ENCODE assay signal across 1 fruit fly cellular context in the genomic region with DNA sequence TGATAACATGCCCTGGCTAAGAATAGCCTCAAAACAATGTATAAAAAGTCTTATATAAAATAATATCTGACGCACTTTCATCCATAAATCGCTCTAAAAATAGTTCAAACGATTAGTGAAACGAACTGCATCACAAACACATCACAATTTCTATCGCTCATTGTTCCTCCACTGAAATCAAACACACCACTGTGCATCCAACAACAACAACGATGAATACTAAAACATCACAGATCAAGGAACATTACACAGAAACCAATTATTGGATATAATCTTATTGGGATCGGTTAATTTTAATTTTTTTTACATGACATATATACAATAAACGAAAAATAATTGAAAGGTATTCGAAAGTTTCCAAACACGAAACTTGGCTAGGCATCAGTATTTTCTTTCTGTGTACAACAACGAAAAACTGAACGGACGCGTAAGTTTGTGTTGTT.
TF ChIP-seq lines count a peak whose summit lies in the region.

No protein-coding gene starts in this region.

TF ChIP-seq in whole organism, embryonic, 481 proteins besides CTCF, POLR2A, EP300 and RAD21 (continued from another document and continues in another):
- TF ChIP-seq exex (tag; optimal IDR thresholded peaks at IDR 0.05; lab: Kevin White, UChicago) (peak; percentile 36), D19B (GFP tag; optimal IDR thresholded peaks at IDR 0.05; lab: Kevin White, UChicago) (peak; percentile 48), CG17802 (tag; optimal IDR thresholded peaks at IDR 0.05; lab: Kevin White, UChicago) (no peak), Fer1 (GFP tag; optimal IDR thresholded peaks at IDR 0.05; lab: Kevin White, UChicago) (peak; percentile 36), CG10147 (GFP tag; optimal IDR thresholded peaks at IDR 0.05; lab: Kevin White, UChicago) (peak; percentile 41), en (GFP tag; optimal IDR thresholded peaks at IDR 0.05; lab: Kevin White, UChicago) (no peak), HHEX (GFP tag; optimal IDR thresholded peaks at IDR 0.05; lab: Kevin White, UChicago) (peak; percentile 68), E2f2 (GFP tag; IDR thresholded peaks at IDR 0.05; lab: Robert Waterston, UW) (peak; percentile 58; the same call in 1 of the 2 replicates), lmd (GFP tag; IDR thresholded peaks at IDR 0.05; lab: Robert Waterston, UW) (no peak; the same call in 1 of the 2 replicates), CG11723 (GFP tag; optimal IDR thresholded peaks at IDR 0.05; lab: Kevin White, UChicago) (peak; percentile 52), CG12155 (GFP tag; optimal IDR thresholded peaks at IDR 0.05; lab: Kevin White, UChicago) (peak; percentile 50), unc-4 (GFP tag; IDR thresholded peaks at IDR 0.05; lab: Robert Waterston, UW; ENCODE audit: partially characterized antibody) (no peak), HmgD (GFP tag; optimal IDR thresholded peaks at IDR 0.05; lab: Kevin White, UChicago) (no peak), scrt (GFP tag; optimal IDR thresholded peaks at IDR 0.05; lab: Kevin White, UChicago) (peak; percentile 58), oc (tag; optimal IDR thresholded peaks at IDR 0.05; lab: Kevin White, UChicago) (peak; percentile 78), dimm (GFP tag; IDR thresholded peaks at IDR 0.05; lab: Robert Waterston, UW) (peak; percentile 70), Drgx (GFP tag; IDR thresholded peaks at IDR 0.05; lab: Robert Waterston, UW) (peak; percentile 78), stc (GFP tag; IDR thresholded peaks at IDR 0.05; lab: Robert Waterston, UW) (no peak; the same call in none of the 2 replicates), cas (GFP tag; IDR thresholded peaks at IDR 0.05; lab: Robert Waterston, UW) (0 out of 2 replicates have a peak, but pooled peaks have one; percentile 35), row (GFP tag; IDR thresholded peaks at IDR 0.05; lab: Robert Waterston, UW) (peak; percentile 87), al (GFP tag; IDR thresholded peaks at IDR 0.05; lab: Robert Waterston, UW) (peak; percentile 70; the same call in 1 of the 2 replicates), tin (GFP tag; optimal IDR thresholded peaks at IDR 0.05; lab: Kevin White, UChicago) (peak; percentile 78), ham (GFP tag; IDR thresholded peaks at IDR 0.05; lab: Robert Waterston, UW) (no peak), CG7928 (GFP tag; optimal IDR thresholded peaks at IDR 0.05; lab: Kevin White, UChicago) (no peak), CG13296 (GFP tag; optimal IDR thresholded peaks at IDR 0.05; lab: Kevin White, UChicago) (peak; percentile 62), phol (tag; optimal IDR thresholded peaks at IDR 0.05; lab: Kevin White, UChicago) (peak; percentile 86), E2f1 (GFP tag; IDR thresholded peaks at IDR 0.05; lab: Robert Waterston, UW) (peak; percentile 80), Oaz (GFP tag; IDR thresholded peaks at IDR 0.05; lab: Robert Waterston, UW) (peak; percentile 63), CG32767 (GFP tag; IDR thresholded peaks at IDR 0.05; lab: Robert Waterston, UW) (peak; percentile 60; the same call in 1 of the 2 replicates), vfl (GFP tag; optimal IDR thresholded peaks at IDR 0.05; lab: Kevin White, UChicago) (peak; percentile 36), CG32532 (GFP tag; IDR thresholded peaks at IDR 0.05; lab: Robert Waterston, UW) (peak; percentile 86; the same call in 1 of the 2 replicates), H15 (GFP tag; IDR thresholded peaks at IDR 0.05; lab: Robert Waterston, UW) (no peak; the same call in 2 of the 3 replicates), luna (GFP tag; optimal IDR thresholded peaks at IDR 0.05; lab: Kevin White, UChicago) (no peak), lov (optimal IDR thresholded peaks at IDR 0.05; lab: Kevin White, UChicago) (no peak), lov (GFP tag; IDR thresholded peaks at IDR 0.05; lab: Robert Waterston, UW) (no peak; the same call in 2 of the 3 replicates), Camta (GFP tag; optimal IDR thresholded peaks at IDR 0.05; lab: Kevin White, UChicago) (peak; percentile 64), CG30020 (tag; optimal IDR thresholded peaks at IDR 0.05; lab: Kevin White, UChicago) (no peak), Dad (GFP tag; optimal IDR thresholded peaks at IDR 0.05; lab: Kevin White, UChicago) (peak; percentile 47), BEAF-32 (GFP tag; optimal IDR thresholded peaks at IDR 0.05; lab: Kevin White, UChicago) (no peak), zfh2 (GFP tag; optimal IDR thresholded peaks at IDR 0.05; lab: Kevin White, UChicago) (peak; percentile 48), HmgZ (tag; optimal IDR thresholded peaks at IDR 0.05; lab: Kevin White, UChicago) (peak; percentile 52), klu (GFP tag; IDR thresholded peaks at IDR 0.05; lab: Robert Waterston, UW) (peak; percentile 56; the same call in 1 of the 2 replicates), CG4820 (GFP tag; optimal IDR thresholded peaks at IDR 0.05; lab: Kevin White, UChicago) (peak; percentile 80), CG17612 (GFP tag; IDR thresholded peaks at IDR 0.05; lab: Robert Waterston, UW) (no peak), CG31365 (tag; optimal IDR thresholded peaks at IDR 0.05; lab: Kevin White, UChicago) (peak; percentile 56), peb (GFP tag; IDR thresholded peaks at IDR 0.05; lab: Robert Waterston, UW) (peak; percentile 46; the same call in 1 of the 2 replicates), CG8359 (GFP tag; optimal IDR thresholded peaks at IDR 0.05; lab: Kevin White, UChicago; ENCODE audit: borderline replicate concordance) (peak; percentile 59), insv (GFP tag; optimal IDR thresholded peaks at IDR 0.05; lab: Kevin White, UChicago) (no peak), Ada2b (GFP tag; IDR thresholded peaks at IDR 0.05; lab: Robert Waterston, UW) (peak; percentile 80), sna (GFP tag; IDR thresholded peaks at IDR 0.05; lab: Robert Waterston, UW; ENCODE audit: partially characterized antibody) (no peak), Gug (GFP tag; IDR thresholded peaks at IDR 0.05; lab: Robert Waterston, UW) (peak; percentile 67), CG5180 (GFP tag; optimal IDR thresholded peaks at IDR 0.05; lab: Kevin White, UChicago) (peak; percentile 50), Hr39 (optimal IDR thresholded peaks at IDR 0.05; lab: Kevin White, UChicago) (no peak), slbo (GFP tag; IDR thresholded peaks at IDR 0.05; lab: Robert Waterston, UW) (peak; percentile 83), HLH54F (GFP tag; optimal IDR thresholded peaks at IDR 0.05; lab: Kevin White, UChicago) (peak; percentile 62), crc (GFP tag; optimal IDR thresholded peaks at IDR 0.05; lab: Kevin White, UChicago) (peak; percentile 61), Gsc (GFP tag; IDR thresholded peaks at IDR 0.05; lab: Robert Waterston, UW) (no peak), CG15269 (tag; optimal IDR thresholded peaks at IDR 0.05; lab: Kevin White, UChicago) (peak; percentile 85), Fer3 (tag; optimal IDR thresholded peaks at IDR 0.05; lab: Kevin White, UChicago) (peak; percentile 74), tio (GFP tag; optimal IDR thresholded peaks at IDR 0.05; lab: Kevin White, UChicago) (peak; percentile 72), CG1602 (GFP tag; optimal IDR thresholded peaks at IDR 0.05; lab: Kevin White, UChicago) (peak; percentile 71), CG31224 (GFP tag; IDR thresholded peaks at IDR 0.05; lab: Robert Waterston, UW) (no peak), YL-1 (GFP tag; optimal IDR thresholded peaks at IDR 0.05; lab: Kevin White, UChicago) (peak; percentile 1), MTF-1 (GFP tag; optimal IDR thresholded peaks at IDR 0.05; lab: Kevin White, UChicago; ENCODE audit: borderline replicate concordance) (peak; percentile 53), dmrt11E (tag; optimal IDR thresholded peaks at IDR 0.05; lab: Kevin White, UChicago) (peak; percentile 80), salm (tag; optimal IDR thresholded peaks at IDR 0.05; lab: Kevin White, UChicago) (peak; percentile 31), bab2 (GFP tag; optimal IDR thresholded peaks at IDR 0.05; lab: Kevin White, UChicago) (peak; percentile 75), sob (GFP tag; IDR thresholded peaks at IDR 0.05; lab: Robert Waterston, UW) (peak; percentile 77; the same call in 1 of the 2 replicates), CG8089 (GFP tag; optimal IDR thresholded peaks at IDR 0.05; lab: Kevin White, UChicago) (peak; percentile 61), dan (GFP tag; IDR thresholded peaks at IDR 0.05; lab: Robert Waterston, UW) (no peak), nmo (GFP tag; optimal IDR thresholded peaks at IDR 0.05; lab: Kevin White, UChicago) (peak; percentile 88), CG5953 (GFP tag; IDR thresholded peaks at IDR 0.05; lab: Robert Waterston, UW) (peak; percentile 58), Adf1 (GFP tag; IDR thresholded peaks at IDR 0.05; lab: Robert Waterston, UW) (no peak; the same call in 1 of the 2 replicates), TFAM (GFP tag; optimal IDR thresholded peaks at IDR 0.05; lab: Kevin White, UChicago) (peak; percentile 15), lab (GFP tag; optimal IDR thresholded peaks at IDR 0.05; lab: Kevin White, UChicago) (peak; percentile 79), CG17361 (GFP tag; IDR thresholded peaks at IDR 0.05; lab: Robert Waterston, UW) (peak; percentile 81), CG7839 (tag; optimal IDR thresholded peaks at IDR 0.05; lab: Kevin White, UChicago) (peak; percentile 90), cwo (GFP tag; optimal IDR thresholded peaks at IDR 0.05; lab: Kevin White, UChicago) (peak; percentile 47), chinmo (GFP tag; IDR thresholded peaks at IDR 0.05; lab: Robert Waterston, UW; ENCODE audit: partially characterized antibody) (no peak), maf-S (GFP tag; optimal IDR thresholded peaks at IDR 0.05; lab: Kevin White, UChicago) (no peak), CG12299 (tag; optimal IDR thresholded peaks at IDR 0.05; lab: Kevin White, UChicago) (no peak), prd (optimal IDR thresholded peaks at IDR 0.05; lab: Kevin White, UChicago) (no peak), prd (GFP tag; IDR thresholded peaks at IDR 0.05; lab: Robert Waterston, UW) (peak; percentile 83), br (optimal IDR thresholded peaks at IDR 0.05; lab: Kevin White, UChicago) (no peak), fru (optimal IDR thresholded peaks at IDR 0.05; lab: Kevin White, UChicago) (no peak), z (GFP tag; IDR thresholded peaks at IDR 0.05; lab: Robert Waterston, UW) (0 out of 3 replicates have a peak, but pooled peaks have one; percentile 36), CG18476 (GFP tag; optimal IDR thresholded peaks at IDR 0.05; lab: Kevin White, UChicago) (peak; percentile 48), chif (GFP tag; optimal IDR thresholded peaks at IDR 0.05; lab: Kevin White, UChicago) (peak; percentile 48 to 77), tap (tag; optimal IDR thresholded peaks at IDR 0.05; lab: Kevin White, UChicago) (peak; percentile 81), CG13287 (GFP tag; IDR thresholded peaks at IDR 0.05; lab: Robert Waterston, UW; ENCODE audit: partially characterized antibody) (no peak), Ets65A (GFP tag; lab: Kevin White, UChicago) (peak; percentile 96), fu2 (GFP tag; optimal IDR thresholded peaks at IDR 0.05; lab: Kevin White, UChicago) (peak; percentile 48), Taf1 (GFP tag; IDR thresholded peaks at IDR 0.05; lab: Robert Waterston, UW) (peak; percentile 49), CG13624 (GFP tag; optimal IDR thresholded peaks at IDR 0.05; lab: Kevin White, UChicago) (peak; percentile 71), Vsx1 (GFP tag; optimal IDR thresholded peaks at IDR 0.05; lab: Kevin White, UChicago) (no peak), caup (GFP tag; optimal IDR thresholded peaks at IDR 0.05; lab: Kevin White, UChicago; ENCODE audit: severe bottlenecking) (peak; percentile 45), C15 (GFP tag; IDR thresholded peaks at IDR 0.05; lab: Robert Waterston, UW) (0 out of 3 replicates have a peak, but pooled peaks have one; percentile 30), repo (GFP tag; optimal IDR thresholded peaks at IDR 0.05; lab: Kevin White, UChicago) (peak; percentile 5), btn (GFP tag; optimal IDR thresholded peaks at IDR 0.05; lab: Kevin White, UChicago) (peak; percentile 50), Bteb2 (GFP tag; optimal IDR thresholded peaks at IDR 0.05; lab: Kevin White, UChicago) (peak; percentile 43), GATAe (GFP tag; conservative IDR thresholded peaks at IDR 0.05; lab: Robert Waterston, UW) (no peak; the same call in 1 of the 2 replicates), CG4617 (GFP tag; optimal IDR thresholded peaks at IDR 0.05; lab: Kevin White, UChicago; ENCODE audit: borderline replicate concordance) (no peak), Optix (GFP tag; IDR thresholded peaks at IDR 0.05; lab: Robert Waterston, UW) (no peak), lilli (GFP tag; optimal IDR thresholded peaks at IDR 0.05; lab: Kevin White, UChicago) (peak; percentile 75), Xbp1 (GFP tag; optimal IDR thresholded peaks at IDR 0.05; lab: Kevin White, UChicago) (peak; percentile 84), dmrt99B (tag; optimal IDR thresholded peaks at IDR 0.05; lab: Kevin White, UChicago) (peak; percentile 90), CG9727 (GFP tag; optimal IDR thresholded peaks at IDR 0.05; lab: Kevin White, UChicago) (peak; percentile 71), knrl (GFP tag; IDR thresholded peaks at IDR 0.05; lab: Robert Waterston, UW; ENCODE audit: partially characterized antibody) (no peak), CG11247 (GFP tag; IDR thresholded peaks at IDR 0.05; lab: Robert Waterston, UW) (peak; percentile 72; the same call in 1 of the 2 replicates), Deaf1 (tag; optimal IDR thresholded peaks at IDR 0.05; lab: Kevin White, UChicago) (peak; percentile 50), bigmax (GFP tag; optimal IDR thresholded peaks at IDR 0.05; lab: Kevin White, UChicago) (no peak), pho (GFP tag; optimal IDR thresholded peaks at IDR 0.05; lab: Kevin White, UChicago) (peak; percentile 74), CG1647 (GFP tag; optimal IDR thresholded peaks at IDR 0.05; lab: Kevin White, UChicago) (peak; percentile 53), BtbVII (GFP tag; optimal IDR thresholded peaks at IDR 0.05; lab: Kevin White, UChicago) (no peak), CG13894 (tag; optimal IDR thresholded peaks at IDR 0.05; lab: Kevin White, UChicago) (peak; percentile 22), NFAT (GFP tag; IDR thresholded peaks at IDR 0.05; lab: Robert Waterston, UW) (no peak), ems (GFP tag; optimal IDR thresholded peaks at IDR 0.05; lab: Kevin White, UChicago) (peak; percentile 50), HLH3B (GFP tag; IDR thresholded peaks at IDR 0.05; lab: Robert Waterston, UW) (peak; percentile 84; the same call in 1 of the 2 replicates), CG6854 (GFP tag; optimal IDR thresholded peaks at IDR 0.05; lab: Kevin White, UChicago) (peak; percentile 57), CG2875 (GFP tag; optimal IDR thresholded peaks at IDR 0.05; lab: Kevin White, UChicago) (peak; percentile 44), croc (GFP tag; conservative IDR thresholded peaks at IDR 0.05; lab: Robert Waterston, UW) (peak; percentile 68; the same call in 2 of the 3 replicates), CG2202 (tag; optimal IDR thresholded peaks at IDR 0.05; lab: Kevin White, UChicago) (peak; percentile 65), onecut (GFP tag; IDR thresholded peaks at IDR 0.05; lab: Robert Waterston, UW) (peak; percentile 63)
